Worm (Caenorhabditis elegans): Measurements from ENCODE around the gene str-190.
A peak's percentile ranks its signal among the peaks of the same experiment; 100 is the strongest.

Gene str-190

ce11 chrV:7472815-7473214, 5.5 kb downstream of the str-190 start, which contains the start of gene str-28:
Gene str-28, minus strand, starts transcription at chrV:7472915.
- TF ChIP-seq ZK546.5 (tag; optimal IDR thresholded peaks at IDR 0.05), result no peak
- TF ChIP-seq T20F7.1 (GFP tag; optimal IDR thresholded peaks at IDR 0.05), result no peak
- TF ChIP-seq daf-12 (tag; optimal IDR thresholded peaks at IDR 0.05), result no peak
- TF ChIP-seq rbr-2 (tag; optimal IDR thresholded peaks at IDR 0.05), result no peak
- no peak for TF ChIP-seq ctbp-1 (GFP tag; IDR thresholded peaks at IDR 0.05)
- no peak for TF ChIP-seq spr-3 (GFP tag; optimal IDR thresholded peaks at IDR 0.05)
- no peak for TF ChIP-seq dmd-8 (GFP tag; IDR thresholded peaks at IDR 0.05)
- TF ChIP-seq sdz-12 (GFP tag; optimal IDR thresholded peaks at IDR 0.05), result no peak
- no peak for TF ChIP-seq mxl-2 (GFP tag; conservative IDR thresholded peaks at IDR 0.05)
- no peak for TF ChIP-seq snpc-1.2 (GFP tag; IDR thresholded peaks at IDR 0.05)
- TF ChIP-seq daf-8 (GFP tag; IDR thresholded peaks at IDR 0.05), result no peak
- no peak for TF ChIP-seq mxl-3 (GFP tag; optimal IDR thresholded peaks at IDR 0.05)
- TF ChIP-seq ama-1 (optimal IDR thresholded peaks at IDR 0.05), result no peak
- TF ChIP-seq ceh-32 (tag; optimal IDR thresholded peaks at IDR 0.05; ENCODE audit: poor library complexity), result no peak
- no peak for TF ChIP-seq arid-1 (GFP tag; conservative IDR thresholded peaks at IDR 0.05)
- TF ChIP-seq ceh-20 (GFP tag; IDR thresholded peaks at IDR 0.05), result no peak
- TF ChIP-seq Y105C5A.15 (GFP tag; IDR thresholded peaks at IDR 0.05), result no peak
- TF ChIP-seq php-3 (GFP tag; IDR thresholded peaks at IDR 0.05), result no peak
- no peak for TF ChIP-seq mdl-1 (tag; optimal IDR thresholded peaks at IDR 0.05)
- no peak for TF ChIP-seq hif-1 (tag; optimal IDR thresholded peaks at IDR 0.05)

ce11 chrV:7465509-7465908, 12.8 kb downstream of the str-190 start, which contains the start of gene F25E5.1:
Gene F25E5.1, plus strand, starts transcription at chrV:7465884.
- TF ChIP-seq mdl-1 (tag; optimal IDR thresholded peaks at IDR 0.05), result peak in 1 of 2 experiments; percentile 81
- peak; percentile 75; the same call in 1 of the 2 replicates for TF ChIP-seq dmd-9 (GFP tag; IDR thresholded peaks at IDR 0.05)
- TF ChIP-seq skn-1 (tag; optimal IDR thresholded peaks at IDR 0.05), result no peak
- no peak for TF ChIP-seq lsy-2 (tag; optimal IDR thresholded peaks at IDR 0.05)
- TF ChIP-seq cey-2 (tag; optimal IDR thresholded peaks at IDR 0.05; ENCODE audit: borderline replicate concordance, insufficient read depth), result no peak
- TF ChIP-seq ZK546.5 (tag; optimal IDR thresholded peaks at IDR 0.05), result no peak
- TF ChIP-seq unc-130 (GFP tag; optimal IDR thresholded peaks at IDR 0.05), result peak; percentile 52
- TF ChIP-seq unc-62 (GFP tag; optimal IDR thresholded peaks at IDR 0.05 in 1 of 2), result peak in 1 of 2 experiments; percentile 93
- no peak for TF ChIP-seq unc-62 (tag; optimal IDR thresholded peaks at IDR 0.05)
- TF ChIP-seq ZK337.2 (GFP tag; IDR thresholded peaks at IDR 0.05), result 0 out of 2 replicates have a peak, but pooled peaks have one; percentile 10
- no peak for TF ChIP-seq pha-4 (GFP tag; IDR thresholded peaks at IDR 0.05)
- TF ChIP-seq pha-4 (tag; optimal IDR thresholded peaks at IDR 0.05), result peak; percentile 31
- peak; percentile 70 for TF ChIP-seq nhr-6 (tag; optimal IDR thresholded peaks at IDR 0.05)
- peak; percentile 53 for TF ChIP-seq rbr-2 (tag; optimal IDR thresholded peaks at IDR 0.05)
- TF ChIP-seq hlh-30 (tag; optimal IDR thresholded peaks at IDR 0.05; ENCODE audit: insufficient read depth), result peak; percentile 63
- peak; percentile 61; the same call in 1 of the 2 replicates for TF ChIP-seq hmg-1.1 (GFP tag; IDR thresholded peaks at IDR 0.05)
- TF ChIP-seq T20F7.1 (GFP tag; optimal IDR thresholded peaks at IDR 0.05), result no peak
- peak; percentile 62 for TF ChIP-seq dpl-1 (GFP tag; optimal IDR thresholded peaks at IDR 0.05)
- TF ChIP-seq Y75B8A.6 (GFP tag; IDR thresholded peaks at IDR 0.05), result no peak
- TF ChIP-seq jun-1 (tag; optimal IDR thresholded peaks at IDR 0.05), result no peak
- TF ChIP-seq D1046.2 (GFP tag; IDR thresholded peaks at IDR 0.05), result no peak
- TF ChIP-seq lim-7 (GFP tag; IDR thresholded peaks at IDR 0.05), result no peak
- peak; percentile 17; the same call in 1 of the 2 replicates for TF ChIP-seq ceh-44 (GFP tag; IDR thresholded peaks at IDR 0.05)
- TF ChIP-seq ces-1 (GFP tag; optimal IDR thresholded peaks at IDR 0.05), result no peak
- peak; percentile 26 for TF ChIP-seq nhr-102 (tag; optimal IDR thresholded peaks at IDR 0.05)
- TF ChIP-seq nhr-28 (tag; optimal IDR thresholded peaks at IDR 0.05), result peak; percentile 59
- peak; percentile 95 for TF ChIP-seq mes-2 (tag; optimal IDR thresholded peaks at IDR 0.05; ENCODE audit: poor library complexity, severe bottlenecking)
- peak; percentile 48 for TF ChIP-seq pqm-1 (tag; optimal IDR thresholded peaks at IDR 0.05)
- no peak for TF ChIP-seq zfp-3 (GFP tag; conservative IDR thresholded peaks at IDR 0.05)

Data from whole organism, L4 larva.